Worm (Caenorhabditis elegans) whole organism, L4/young adult: Measurements from ENCODE around the gene Y75B8A.25.

Experiments used
- W03F9.2 ChIP-seq: fragments of 150-350 bp; optimal IDR thresholded peaks from 2 replicates; lab custom pipeline; 2014; ENCODE audit warnings: missing biosample characterization, missing genetic modification characterization
- dao-5 ChIP-seq: sonication (generic microtip); optimal IDR thresholded peaks from 2 replicates; lab custom pipeline; 2016; ENCODE audit warnings: missing genotype, missing genetic modification characterization, moderate library complexity, missing compliant biosample characterization
- him-1 ChIP-seq: sonication (generic microtip); optimal IDR thresholded peaks from 2 replicates; lab custom pipeline; 2016; ENCODE audit warnings: missing genotype, missing genetic modification reagents, missing genetic modification characterization, missing compliant biosample characterization

The Y75B8A.25 gene

DNA sequence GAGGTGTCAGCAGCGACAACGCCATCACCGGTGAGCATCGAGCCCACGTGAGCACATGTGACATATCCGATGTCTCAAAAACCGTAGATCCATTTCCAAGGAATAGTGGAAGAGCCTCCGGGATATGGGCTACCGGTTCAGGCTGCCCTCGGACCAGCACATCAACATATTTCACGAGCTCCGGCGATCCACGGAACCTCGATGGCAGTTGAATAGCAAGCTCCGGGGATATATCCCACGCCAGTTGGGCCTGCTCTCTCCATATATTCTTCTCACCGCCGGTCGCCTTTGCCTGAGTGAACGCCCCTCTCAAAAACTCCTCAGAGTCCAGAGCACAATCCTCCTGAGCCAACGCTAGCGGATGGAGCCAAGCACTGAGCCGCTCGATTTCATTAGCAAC lies 14.0 kb upstream of the Y75B8A.25 start:
- TF ChIP-seq dao-5 (tag; lab: Kevin White, UChicago) (no peak), W03F9.2 (tag; lab: Kevin White, UChicago) (no peak), him-1 (tag; lab: Kevin White, UChicago) (no peak)

DNA sequence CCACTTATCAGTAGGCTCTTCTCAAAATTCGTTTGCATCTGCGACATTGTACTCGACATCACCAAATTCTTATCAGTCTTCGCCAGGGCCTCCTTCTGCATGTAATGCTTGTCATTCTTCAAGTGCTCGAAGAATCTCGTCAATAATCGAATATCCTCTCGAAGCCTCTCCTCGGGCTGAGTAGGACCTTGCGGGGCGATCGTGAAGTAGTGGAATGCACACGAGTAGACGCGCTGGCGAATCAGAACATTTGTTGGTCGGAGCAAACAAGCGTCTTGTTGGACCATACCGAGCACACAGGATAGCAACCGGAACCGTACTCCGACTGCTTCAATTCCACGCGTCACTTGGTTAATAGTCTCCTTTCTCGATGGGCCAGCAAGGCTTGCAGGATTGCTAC lies 13.4 kb upstream of the Y75B8A.25 start:
- TF ChIP-seq W03F9.2 (tag; lab: Kevin White, UChicago): no peak
- no peak for TF ChIP-seq him-1 (tag; lab: Kevin White, UChicago)
- TF ChIP-seq dao-5 (tag; lab: Kevin White, UChicago): no peak

ce11 chrIII:12269807-12270206 lies 4.0 kb upstream of the Y75B8A.25 start:
- TF ChIP-seq W03F9.2 (tag; lab: Kevin White, UChicago): no peak
- TF ChIP-seq dao-5 (tag; lab: Kevin White, UChicago): no peak
- TF ChIP-seq him-1 (tag; lab: Kevin White, UChicago): no peak

- TF ChIP-seq dao-5 (tag; lab: Kevin White, UChicago) (no peak), W03F9.2 (tag; lab: Kevin White, UChicago) (no peak)
Measured at ce11 chrIII:12270391-12270790, 3.4 kb upstream of the Y75B8A.25 start.

- TF ChIP-seq dao-5 (tag; lab: Kevin White, UChicago) (no peak), him-1 (tag; lab: Kevin White, UChicago) (no peak), W03F9.2 (tag; lab: Kevin White, UChicago) (no peak)
Measured at ce11 chrIII:12278766-12279165, 4.9 kb downstream of the Y75B8A.25 start.

DNA sequence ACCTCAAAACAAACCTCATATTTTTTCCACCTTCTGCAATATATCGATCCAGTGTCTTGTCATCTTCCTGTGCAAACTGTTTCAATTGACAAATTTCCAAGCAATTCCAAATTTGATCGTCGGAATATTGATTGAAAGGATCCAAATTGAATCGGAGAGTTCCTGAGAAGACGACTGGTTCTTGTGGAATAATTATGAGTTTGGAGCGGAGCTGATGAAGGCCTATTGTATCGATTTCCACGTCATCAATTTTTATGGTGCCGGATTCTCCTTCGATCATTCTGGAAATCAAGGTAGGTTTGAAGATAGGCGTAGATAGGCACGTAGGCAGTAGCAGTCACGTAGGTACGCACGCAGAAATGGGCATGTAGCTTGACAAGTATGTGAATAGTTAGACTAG lies 10.3 kb downstream of the Y75B8A.25 start:
- TF ChIP-seq dao-5 (tag; lab: Kevin White, UChicago) (no peak), W03F9.2 (tag; lab: Kevin White, UChicago) (no peak), him-1 (tag; lab: Kevin White, UChicago) (no peak)

DNA sequence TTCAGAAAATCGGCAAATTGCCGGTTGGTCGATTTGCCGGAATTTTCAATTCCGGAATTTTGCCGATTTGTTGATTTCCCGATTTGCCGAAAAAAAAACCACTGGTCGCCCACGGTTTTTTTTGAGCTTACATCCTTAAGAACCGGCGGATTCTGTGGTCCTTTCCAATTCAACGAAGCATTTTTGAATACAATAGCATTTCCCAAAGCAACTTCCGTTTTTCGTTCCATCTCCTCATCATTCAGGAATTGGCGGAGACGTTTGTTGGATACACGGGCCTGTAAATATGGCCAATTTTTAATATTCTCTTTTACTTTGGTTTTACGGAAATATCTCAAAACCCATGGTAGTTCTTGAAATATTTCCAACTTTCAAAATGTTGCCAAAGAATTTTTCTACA lies 18.6 kb downstream of the Y75B8A.25 start:
- TF ChIP-seq W03F9.2 (tag; lab: Kevin White, UChicago): no peak
- no peak for TF ChIP-seq dao-5 (tag; lab: Kevin White, UChicago)
- TF ChIP-seq him-1 (tag; lab: Kevin White, UChicago): no peak

- TF ChIP-seq dao-5 (tag; lab: Kevin White, UChicago) (no peak), W03F9.2 (tag; lab: Kevin White, UChicago) (no peak), him-1 (tag; lab: Kevin White, UChicago) (no peak)
Measured at ce11 chrIII:12297303-12297702, 23.5 kb downstream of the Y75B8A.25 start.

DNA sequence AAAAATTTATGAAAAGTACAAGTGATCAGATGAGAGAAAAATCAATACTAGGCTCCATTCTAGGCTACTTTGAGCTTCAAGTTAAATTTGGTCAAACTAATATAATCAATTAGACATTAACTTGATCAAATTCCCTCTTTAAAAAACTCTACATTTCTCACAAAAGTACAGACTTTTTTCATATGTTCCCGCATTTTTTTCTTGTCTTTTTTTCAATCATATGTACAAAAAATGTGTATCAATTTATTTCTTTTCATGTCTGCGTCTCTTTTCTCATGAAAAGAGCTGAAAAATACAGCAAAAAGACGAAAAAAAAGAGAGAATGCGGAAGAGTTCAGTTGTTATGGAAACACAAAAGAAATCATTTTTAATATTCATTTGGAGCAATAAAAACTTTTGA lies 25.4 kb downstream of the Y75B8A.25 start:
- TF ChIP-seq him-1 (tag; lab: Kevin White, UChicago) (no peak), dao-5 (tag; lab: Kevin White, UChicago) (no peak), W03F9.2 (tag; lab: Kevin White, UChicago) (no peak)

DNA sequence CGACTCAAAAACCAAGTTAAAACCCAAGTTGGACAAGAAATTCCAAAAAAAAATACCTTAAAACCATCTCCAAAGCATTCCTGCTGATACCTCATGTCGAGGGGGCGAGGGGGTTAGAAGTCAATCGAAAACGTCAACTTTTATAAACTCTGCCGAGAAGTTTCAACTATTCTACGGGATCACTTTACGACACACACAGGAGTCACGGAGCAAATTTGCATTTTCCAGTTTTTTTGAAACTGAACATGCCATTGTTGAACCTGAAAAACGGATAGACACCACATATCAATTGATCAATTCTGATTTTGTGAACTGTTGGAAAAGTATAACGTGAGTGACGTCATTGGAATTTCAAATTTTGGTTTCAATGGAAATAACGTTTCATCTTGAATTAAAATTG lies 29.2 kb downstream of the Y75B8A.25 start, which contains the start of gene mrp-8:
TSS of gene mrp-8 (minus strand) at position 101 of the 400 bp plus-strand sequence.
- no peak for TF ChIP-seq dao-5 (tag; lab: Kevin White, UChicago)
- TF ChIP-seq W03F9.2 (tag; lab: Kevin White, UChicago): no peak
- TF ChIP-seq him-1 (tag; lab: Kevin White, UChicago): no peak

ce11 chrIII:12304805-12305377 lies 31.1 kb downstream of the Y75B8A.25 start:
- TF ChIP-seq dao-5 (tag; lab: Kevin White, UChicago): no peak
- no peak for TF ChIP-seq him-1 (tag; lab: Kevin White, UChicago)
- TF ChIP-seq W03F9.2 (tag; lab: Kevin White, UChicago): no peak

ce11 chrIII:12307475-12307874 lies 33.6 kb downstream of the Y75B8A.25 start, which contains the start of gene pqn-92:
TSS of gene pqn-92 (plus strand) at chrIII:12307781.
- TF ChIP-seq W03F9.2 (tag; lab: Kevin White, UChicago): no peak
- TF ChIP-seq dao-5 (tag; lab: Kevin White, UChicago): no peak
- no peak for TF ChIP-seq him-1 (tag; lab: Kevin White, UChicago)

DNA sequence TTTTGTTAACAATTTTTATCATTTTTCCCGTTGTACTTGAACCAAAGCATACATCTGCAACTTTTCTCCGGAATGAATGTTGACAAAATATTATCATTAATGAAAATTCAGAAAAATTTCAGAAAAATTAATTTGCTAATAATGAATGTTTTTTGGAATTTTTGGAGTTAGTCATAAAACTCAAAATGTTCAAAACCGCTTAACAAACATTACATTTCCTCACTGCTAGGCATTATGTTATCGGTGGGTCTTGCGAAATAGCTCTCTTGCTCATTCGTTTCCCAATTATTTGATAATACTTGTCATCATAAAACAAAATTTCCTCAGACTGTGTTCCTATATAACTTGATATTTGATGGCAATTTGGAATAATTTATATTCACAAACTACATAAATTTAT lies 39.0 kb downstream of the Y75B8A.25 start, which contains the start of gene Y75B8A.39:
TSS of gene Y75B8A.39 (plus strand) at position 301 of the 400 bp plus-strand sequence.
- TF ChIP-seq dao-5 (tag; lab: Kevin White, UChicago): no peak
- TF ChIP-seq him-1 (tag; lab: Kevin White, UChicago): no peak

- TF ChIP-seq W03F9.2 (tag; lab: Kevin White, UChicago) (no peak), him-1 (tag; lab: Kevin White, UChicago) (no peak), dao-5 (tag; lab: Kevin White, UChicago) (no peak)
Measured at ce11 chrIII:12315179-12315578, 41.3 kb downstream of the Y75B8A.25 start, which contains the start of gene Y75B8A.37. TSS of gene Y75B8A.37 (plus strand) at chrIII:12315479.
